Fruit fly (Drosophila melanogaster) whole organism, wandering third instar larva: ENCODE data around the gene Arp10.

Experiments
- Abd-B ChIP-seq: fragments of >200 bp; optimal IDR thresholded peaks from 2 replicates; lab custom pipeline; 2017; ENCODE audit warnings: missing biosample characterization, missing genetic modification characterization
- CG32264 ChIP-seq: fragments of 200-800 bp; sonication (Bioruptor generic); optimal IDR thresholded peaks from 2 replicates; lab custom pipeline; 2016; ENCODE audit warnings: missing biosample characterization, missing genetic modification characterization
- CG9705 ChIP-seq: fragments of 200-800 bp; sonication (Bioruptor generic); optimal IDR thresholded peaks from 2 replicates; lab custom pipeline; 2018; ENCODE audit warnings: missing biosample characterization, mild to moderate bottlenecking, missing genetic modification characterization
- CrebA ChIP-seq: fragments of 200-800 bp; sonication (Bioruptor generic); optimal IDR thresholded peaks from 2 replicates; lab custom pipeline; 2016; ENCODE audit warnings: missing biosample characterization, mild to moderate bottlenecking, missing genetic modification characterization, borderline replicate concordance
- Dfd ChIP-seq: fragments of >200 bp; optimal IDR thresholded peaks from 2 replicates; lab custom pipeline; 2017; ENCODE audit warnings: missing biosample characterization, missing genetic modification characterization
- Dif ChIP-seq: fragments of 200-275, 200-300 bp; sonication (Bioruptor generic); optimal IDR thresholded peaks from 2 replicates; lab custom pipeline; 2018; ENCODE audit warnings: missing biosample characterization, missing genetic modification characterization; ENCODE audit not compliant: partially characterized antibody
- GATAd ChIP-seq: sonication (Bioruptor generic); optimal IDR thresholded peaks from 2 replicates; lab custom pipeline; 2016; ENCODE audit warnings: missing biosample characterization, missing genetic modification characterization
- HLH106 ChIP-seq: fragments of 200-800 bp; optimal IDR thresholded peaks from 3 replicates; lab custom pipeline; 2019; ENCODE audit warnings: missing biosample characterization, mild to moderate bottlenecking, missing genetic modification characterization, moderate library complexity
- Hnf4 ChIP-seq: fragments of 200-800 bp; sonication (Bioruptor generic); optimal IDR thresholded peaks from 2 replicates; lab custom pipeline; 2016; ENCODE audit warnings: missing biosample characterization, mild to moderate bottlenecking, missing genetic modification characterization
- Hr78 ChIP-seq: fragments of >200 bp; optimal IDR thresholded peaks from 2 replicates; lab custom pipeline; 2017; ENCODE audit warnings: missing biosample characterization, missing genetic modification characterization
- Hr83 ChIP-seq: fragments of 200-300 bp; sonication (Bioruptor generic); optimal IDR thresholded peaks from 2 replicates; lab custom pipeline; 2016; ENCODE audit warnings: missing biosample characterization, mild to moderate bottlenecking, missing genetic modification characterization, moderate library complexity; ENCODE audit not compliant: poor library complexity, severe bottlenecking
- Jra ChIP-seq: sonication (Bioruptor generic); optimal IDR thresholded peaks from 2 replicates; lab custom pipeline; 2016; ENCODE audit warnings: missing biosample characterization, missing genetic modification characterization
- Mio ChIP-seq: sonication (Bioruptor generic); optimal IDR thresholded peaks from 2 replicates; lab custom pipeline; 2016; ENCODE audit warnings: missing biosample characterization, missing genetic modification characterization
- Myc ChIP-seq: fragments of >200 bp; optimal IDR thresholded peaks from 2 replicates; lab custom pipeline; 2017
- N ChIP-seq: fragments of >200 bp; optimal IDR thresholded peaks from 2 replicates; lab custom pipeline; 2018; ENCODE audit warnings: missing biosample characterization, missing external identifiers, missing genetic modification characterization
- OdsH ChIP-seq: fragments of 200-800 bp; sonication (Bioruptor generic); optimal IDR thresholded peaks from 2 replicates; lab custom pipeline; 2016; ENCODE audit warnings: missing biosample characterization, mild to moderate bottlenecking, missing genetic modification characterization
- Rel ChIP-seq, 2 experiments: fragments of 200-800 bp; sonication (Bioruptor generic) in 1 of 2; optimal IDR thresholded peaks; 2 replicates in 1 of 2; 3 replicates in 1 of 2; lab custom pipeline; 2016 to 2019; ENCODE audit warnings: mild to moderate bottlenecking in 2 of 2, missing biosample characterization in 2 of 2, missing genetic modification characterization in 2 of 2, moderate library complexity in 1 of 2
- Sp1 ChIP-seq: fragments of 200-800 bp; sonication (Bioruptor generic); optimal IDR thresholded peaks from 3 replicates; lab custom pipeline; 2019; ENCODE audit warnings: missing biosample characterization, mild to moderate bottlenecking, missing genetic modification characterization, moderate library complexity
- Vsx2 ChIP-seq: fragments of 200-300, 225-300 bp; sonication (Bioruptor generic); optimal IDR thresholded peaks from 2 replicates; lab custom pipeline; 2018; ENCODE audit warnings: missing biosample characterization, missing genetic modification characterization; ENCODE audit not compliant: partially characterized antibody
- br ChIP-seq: fragments of 200-800 bp; sonication (Bioruptor generic); optimal IDR thresholded peaks from 2 replicates; lab custom pipeline; 2016; ENCODE audit warnings: missing biosample characterization, missing genetic modification characterization
- brk ChIP-seq: fragments of 200-800 bp; sonication (Bioruptor generic); optimal IDR thresholded peaks from 2 replicates; lab custom pipeline; 2016; ENCODE audit warnings: missing biosample characterization, mild to moderate bottlenecking, missing genetic modification characterization
- dl ChIP-seq, 2 experiments: fragments of 175-275, 200-275 bp in 1 of 2; fragments of 200-275 bp in 1 of 2; sonication (Bioruptor generic); optimal IDR thresholded peaks; lab custom pipeline; 2018; ENCODE audit warnings: mild to moderate bottlenecking in 2 of 2, missing biosample characterization in 2 of 2, missing genetic modification characterization in 2 of 2, moderate library complexity in 2 of 2; ENCODE audit not compliant: partially characterized antibody in 2 of 2, insufficient read depth in 1 of 2
- dmrt93B ChIP-seq: fragments of 200-800 bp; sonication (Bioruptor generic); optimal IDR thresholded peaks from 2 replicates; lab custom pipeline; 2018; ENCODE audit warnings: missing biosample characterization, mild to moderate bottlenecking, missing genetic modification characterization
- dsf ChIP-seq: sonication (Bioruptor generic); optimal IDR thresholded peaks from 2 replicates; lab custom pipeline; 2016; ENCODE audit warnings: missing biosample characterization, missing genetic modification characterization, borderline replicate concordance
- ey ChIP-seq: fragments of 200-800 bp; sonication (Bioruptor generic); optimal IDR thresholded peaks from 2 replicates; lab custom pipeline; 2016; ENCODE audit warnings: missing biosample characterization, missing genetic modification characterization
- foxo ChIP-seq, 2 experiments: fragments of 200-800 bp; sonication (Bioruptor generic); optimal IDR thresholded peaks; 2 replicates in 1 of 2; 3 replicates in 1 of 2; lab custom pipeline; 2016 to 2017; ENCODE audit warnings: missing biosample characterization in 2 of 2, missing genetic modification characterization in 2 of 2
- fru ChIP-seq: fragments of 200-800 bp; sonication (Bioruptor generic); optimal IDR thresholded peaks from 3 replicates; lab custom pipeline; 2016; ENCODE audit warnings: missing biosample characterization, mild to moderate bottlenecking, missing genetic modification characterization
- h ChIP-seq: fragments of 200-800 bp; sonication (Bioruptor generic); optimal IDR thresholded peaks from 3 replicates; lab custom pipeline; 2016; ENCODE audit warnings: missing biosample characterization, mild to moderate bottlenecking, missing genetic modification characterization
- jim ChIP-seq: fragments of 175-275, 200-325 bp; sonication (Bioruptor generic); optimal IDR thresholded peaks from 2 replicates; lab custom pipeline; 2016; ENCODE audit warnings: missing biosample characterization, mild to moderate bottlenecking, missing genetic modification characterization
- lola ChIP-seq: fragments of >200 bp; optimal IDR thresholded peaks from 2 replicates; lab custom pipeline; 2017; ENCODE audit warnings: missing biosample characterization, missing genetic modification characterization
- pan ChIP-seq: fragments of >200 bp; optimal IDR thresholded peaks from 2 replicates; lab custom pipeline; 2017
- psq ChIP-seq: fragments of 200-800 bp; sonication (Bioruptor generic); optimal IDR thresholded peaks from 3 replicates; lab custom pipeline; 2017; ENCODE audit warnings: missing biosample characterization, mild to moderate bottlenecking, missing genetic modification characterization, moderate library complexity
- rgr ChIP-seq: fragments of 200-800 bp; sonication (Bioruptor generic); optimal IDR thresholded peaks from 3 replicates; lab custom pipeline; 2016; ENCODE audit warnings: missing biosample characterization, mild to moderate bottlenecking, missing genetic modification characterization
- sage ChIP-seq: fragments of 200-800 bp; sonication (Bioruptor generic); optimal IDR thresholded peaks from 2 replicates; lab custom pipeline; 2016; ENCODE audit warnings: missing biosample characterization, mild to moderate bottlenecking, missing genetic modification characterization
- sv ChIP-seq: fragments of 200-800 bp; sonication (Bioruptor generic); optimal IDR thresholded peaks from 3 replicates; lab custom pipeline; 2016; ENCODE audit warnings: missing biosample characterization, missing genetic modification characterization
- tai ChIP-seq: sonication (Bioruptor generic); optimal IDR thresholded peaks from 2 replicates; lab custom pipeline; 2016; ENCODE audit warnings: missing biosample characterization, missing genetic modification characterization
- usp ChIP-seq: fragments of >200 bp; optimal IDR thresholded peaks from 2 replicates; lab custom pipeline; 2017; ENCODE audit warnings: missing biosample characterization, missing genetic modification characterization
- woc ChIP-seq: sonication (Bioruptor generic); optimal IDR thresholded peaks from 2 replicates; lab custom pipeline; 2016; ENCODE audit warnings: missing biosample characterization, mild to moderate bottlenecking, missing genetic modification characterization

Gene Arp10

DNA sequence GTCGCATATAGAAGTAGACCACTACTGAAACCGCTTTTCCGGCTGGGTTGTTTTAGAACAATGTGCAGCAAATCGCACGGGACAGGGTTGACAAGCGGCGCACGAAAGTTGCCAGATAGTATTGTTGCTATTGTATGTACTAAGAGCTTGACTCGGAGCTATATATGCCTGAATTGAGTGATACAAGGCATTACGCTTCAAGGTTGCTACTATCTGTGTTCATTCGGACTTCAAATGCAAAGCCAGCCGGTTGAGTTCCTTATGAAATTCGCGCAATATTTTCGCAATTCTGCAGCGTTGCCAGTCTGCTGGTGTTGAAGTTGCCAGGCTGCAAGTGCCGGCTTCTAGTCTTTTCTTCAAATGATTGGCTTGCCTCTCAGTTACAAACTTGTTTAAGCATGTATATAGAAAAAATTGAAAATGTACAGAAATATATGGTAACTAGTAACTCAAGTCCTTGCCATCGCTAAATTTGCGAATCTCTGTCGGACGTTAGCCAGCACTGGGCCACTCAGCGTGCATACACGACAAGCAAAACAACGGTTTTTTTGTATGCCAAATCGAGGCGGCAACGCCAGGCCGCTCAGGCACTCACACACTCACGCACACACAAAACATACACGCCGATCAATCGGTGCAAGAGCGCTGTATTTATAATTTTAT lies 5.9 kb upstream of the Arp10 start, which contains the start of the genes Ranbp21 and Elys:
TSS of gene Ranbp21 (minus strand) at position 513 of the 663 bp plus-strand sequence.
TSS of gene Elys (plus strand) at position 549 of the 663 bp plus-strand sequence.
- peak; percentile 56 for TF ChIP-seq HLH106
- no peak for TF ChIP-seq CG32264 (GFP tag; lab: Kevin White, UChicago)
- TF ChIP-seq Mio, result no peak
- TF ChIP-seq woc (GFP tag; lab: Kevin White, UChicago), result no peak
- TF ChIP-seq psq (GFP tag; lab: Kevin White, UChicago), result peak; percentile 40
- peak in 1 of 2 experiments; percentile 66 for TF ChIP-seq foxo (GFP tag; optimal IDR thresholded peaks at IDR 0.05; lab: Kevin White, UChicago)
- no peak for TF ChIP-seq fru (GFP tag; lab: Kevin White, UChicago)
- no peak for TF ChIP-seq Hr83 (GFP tag; lab: Kevin White, UChicago)
- no peak for TF ChIP-seq Hnf4 (GFP tag; lab: Kevin White, UChicago)
- no peak for TF ChIP-seq Rel (GFP tag; optimal IDR thresholded peaks at IDR 0.05; lab: Kevin White, UChicago)
- no peak for TF ChIP-seq Rel (tag; optimal IDR thresholded peaks at IDR 0.05; lab: Kevin White, UChicago)
- no peak for TF ChIP-seq Hr78 (GFP tag; lab: Kevin White, UChicago)
- TF ChIP-seq Jra, result no peak
- no peak for TF ChIP-seq h (GFP tag; lab: Kevin White, UChicago)
- peak; percentile 24 for TF ChIP-seq Sp1 (GFP tag; lab: Kevin White, UChicago)
- TF ChIP-seq dl (GFP tag; optimal IDR thresholded peaks at IDR 0.05; lab: Kevin White, UChicago; ENCODE audit: insufficient read depth in 1 of 2, partially characterized antibody in 2 of 2), result no peak
- no peak for TF ChIP-seq dsf
- no peak for TF ChIP-seq usp (GFP tag; lab: Kevin White, UChicago)
- no peak for TF ChIP-seq brk (GFP tag; lab: Kevin White, UChicago)
- no peak for TF ChIP-seq N (GFP tag; lab: Kevin White, UChicago)
- TF ChIP-seq sv (GFP tag; lab: Kevin White, UChicago), result peak; percentile 0
- TF ChIP-seq tai (GFP tag; lab: Kevin White, UChicago), result no peak
- TF ChIP-seq OdsH (GFP tag; lab: Kevin White, UChicago), result no peak
- no peak for TF ChIP-seq Dfd (GFP tag; lab: Kevin White, UChicago)
- no peak for TF ChIP-seq CrebA (GFP tag; lab: Kevin White, UChicago)
- no peak for TF ChIP-seq pan
- TF ChIP-seq lola (GFP tag; lab: Kevin White, UChicago), result no peak
- no peak for TF ChIP-seq Abd-B (GFP tag; lab: Kevin White, UChicago)
- TF ChIP-seq Dif (GFP tag; lab: Kevin White, UChicago), result no peak
- TF ChIP-seq Vsx2 (GFP tag; lab: Kevin White, UChicago), result no peak
- no peak for TF ChIP-seq rgr (GFP tag; lab: Kevin White, UChicago)
- TF ChIP-seq br, result no peak
- TF ChIP-seq Myc (lab: Kevin White, UChicago), result no peak
- no peak for TF ChIP-seq sage (GFP tag; lab: Kevin White, UChicago)
- TF ChIP-seq dmrt93B (GFP tag; lab: Kevin White, UChicago), result no peak
- TF ChIP-seq CG9705 (GFP tag; lab: Kevin White, UChicago), result peak; percentile 44
- no peak for TF ChIP-seq GATAd (GFP tag; lab: Kevin White, UChicago)
- no peak for TF ChIP-seq jim (GFP tag; lab: Kevin White, UChicago)
- TF ChIP-seq ey, result peak; percentile 59
- TF ChIP-seq, all 38 proteins: peak for 7

DNA sequence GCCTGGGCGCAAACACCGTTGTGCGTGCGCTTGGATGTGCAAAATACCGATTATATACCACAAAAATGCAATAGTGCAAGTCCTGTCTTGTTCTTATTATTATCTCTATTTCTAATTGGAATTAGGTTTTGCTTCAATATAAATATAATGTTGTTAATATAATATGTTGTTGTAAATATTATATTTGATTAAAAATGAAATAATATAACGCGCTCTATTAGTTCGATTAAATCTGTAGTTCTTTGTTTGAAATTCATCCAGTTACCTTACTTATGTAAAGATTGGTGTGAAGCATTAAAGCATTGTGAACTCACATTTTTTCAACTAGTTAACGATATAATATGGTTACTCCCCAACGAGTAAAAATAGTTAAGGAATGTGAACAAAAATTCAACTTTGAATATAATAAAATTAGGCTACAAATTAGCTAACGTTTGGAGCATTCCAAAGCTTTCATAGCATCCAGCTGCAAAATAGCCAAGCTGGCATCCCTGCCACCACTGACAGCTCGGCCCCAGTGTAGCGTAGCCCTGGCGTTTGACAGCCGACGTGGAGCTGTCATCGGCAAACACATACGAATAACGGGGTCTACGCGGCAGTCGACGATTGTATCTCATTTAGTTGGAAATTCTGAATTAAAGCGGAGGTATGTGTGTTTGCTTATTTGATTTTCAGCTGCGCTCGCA lies 3.0 kb downstream of the Arp10 start, which contains the start of the genes CG12237 and Sec61gamma:
TSS of gene CG12237 (minus strand) at position 51 of the 686 bp plus-strand sequence.
TSS of gene Sec61gamma (plus strand) at position 509 of the 686 bp plus-strand sequence.
- TF ChIP-seq GATAd (GFP tag; lab: Kevin White, UChicago) (no peak), N (GFP tag; lab: Kevin White, UChicago) (no peak), woc (GFP tag; lab: Kevin White, UChicago) (peak; percentile 74), HLH106 (no peak), sage (GFP tag; lab: Kevin White, UChicago) (no peak), dmrt93B (GFP tag; lab: Kevin White, UChicago) (no peak), fru (GFP tag; lab: Kevin White, UChicago) (no peak), sv (GFP tag; lab: Kevin White, UChicago) (peak; percentile 8), Rel (GFP tag; optimal IDR thresholded peaks at IDR 0.05; lab: Kevin White, UChicago) (no peak), Rel (tag; optimal IDR thresholded peaks at IDR 0.05; lab: Kevin White, UChicago) (peak; percentile 49), Dfd (GFP tag; lab: Kevin White, UChicago) (no peak), Hr83 (GFP tag; lab: Kevin White, UChicago) (no peak), h (GFP tag; lab: Kevin White, UChicago) (no peak), tai (GFP tag; lab: Kevin White, UChicago) (no peak), jim (GFP tag; lab: Kevin White, UChicago) (no peak), pan (no peak), Myc (lab: Kevin White, UChicago) (peak; percentile 94), Sp1 (GFP tag; lab: Kevin White, UChicago) (peak; percentile 45), Mio (no peak), Vsx2 (GFP tag; lab: Kevin White, UChicago) (no peak), CG32264 (GFP tag; lab: Kevin White, UChicago) (no peak), Jra (no peak), CG9705 (GFP tag; lab: Kevin White, UChicago) (no peak), Hnf4 (GFP tag; lab: Kevin White, UChicago) (no peak), br (no peak), Dif (GFP tag; lab: Kevin White, UChicago) (peak; percentile 46)
- TF ChIP-seq, all 38 proteins: peak for 6
